Worm (Caenorhabditis elegans) whole organism, L2 larva: Measurements from ENCODE around the gene rpl-6.

Experiments used
- C34F6.9 ChIP-seq: fragments of 150-350 bp; optimal IDR thresholded peaks from 2 replicates; lab custom pipeline; 2014; ENCODE audit warnings: missing biosample characterization, missing genetic modification characterization
- R02D3.7 ChIP-seq: fragments of 150-350 bp; optimal IDR thresholded peaks from 2 replicates; lab custom pipeline; 2014; ENCODE audit warnings: missing biosample characterization, missing genetic modification characterization
- Y55F3AM.14 ChIP-seq: fragments of 200-800 bp; sonication (Bioruptor generic); optimal IDR thresholded peaks from 2 replicates; lab custom pipeline; 2018; ENCODE audit warnings: mild to moderate bottlenecking, missing genetic modification characterization, missing compliant biosample characterization
- ZK546.5 ChIP-seq: sonication (generic microtip); optimal IDR thresholded peaks from 2 replicates; lab custom pipeline; 2017; ENCODE audit warnings: missing biosample characterization, missing genetic modification characterization
- aly-2 ChIP-seq: fragments of 150-350 bp; optimal IDR thresholded peaks from 2 replicates; lab custom pipeline; 2014; ENCODE audit warnings: missing biosample characterization, missing genetic modification characterization
- ama-1 ChIP-seq: fragments of 150-350 bp; optimal IDR thresholded peaks from 2 replicates; lab custom pipeline; 2018; ENCODE audit warnings: inconsistent platforms
- blmp-1 ChIP-seq: sonication (generic microtip); optimal IDR thresholded peaks from 2 replicates; lab custom pipeline; 2017; ENCODE audit warnings: missing genetic modification characterization, mild to moderate bottlenecking, missing compliant biosample characterization, antibody characterized with exemption, moderate library complexity; ENCODE audit not compliant: insufficient read depth
- ceh-16 ChIP-seq: fragments of 150-350 bp; optimal IDR thresholded peaks from 2 replicates; lab custom pipeline; 2014; ENCODE audit warnings: missing biosample characterization, missing genetic modification characterization
- ceh-82 ChIP-seq: fragments of 150-350 bp; optimal IDR thresholded peaks from 2 replicates; lab custom pipeline; 2014; ENCODE audit warnings: missing biosample characterization, missing genetic modification characterization
- crh-2 ChIP-seq: sonication (generic microtip); optimal IDR thresholded peaks from 2 replicates; lab custom pipeline; 2017; ENCODE audit warnings: missing biosample characterization, missing genetic modification characterization
- dmd-4 ChIP-seq: sonication (generic microtip); optimal IDR thresholded peaks from 2 replicates; lab custom pipeline; 2017; ENCODE audit warnings: missing biosample characterization, missing genetic modification characterization
- egl-27 ChIP-seq: sonication (generic microtip); optimal IDR thresholded peaks from 3 replicates; lab custom pipeline; 2017; ENCODE audit warnings: missing biosample characterization, missing genetic modification reagents, missing genetic modification characterization
- elt-1 ChIP-seq: fragments of 150-350 bp; optimal IDR thresholded peaks from 2 replicates; lab custom pipeline; 2014; ENCODE audit warnings: missing biosample characterization, missing genetic modification characterization
- elt-3 ChIP-seq: sonication (generic microtip); optimal IDR thresholded peaks from 2 replicates; lab custom pipeline; 2017; ENCODE audit warnings: missing biosample characterization, missing genetic modification characterization
- fos-1 ChIP-seq: fragments of 150-350 bp; optimal IDR thresholded peaks from 2 replicates; lab custom pipeline; 2014; ENCODE audit warnings: missing biosample characterization, missing genetic modification characterization
- gmeb-1 ChIP-seq: fragments of 150-350 bp; optimal IDR thresholded peaks from 2 replicates; lab custom pipeline; 2014; ENCODE audit warnings: missing biosample characterization, missing genetic modification characterization
- lin-11 ChIP-seq: fragments of 150-350 bp; sonication (generic microtip); optimal IDR thresholded peaks from 2 replicates; lab custom pipeline; 2014; ENCODE audit warnings: missing biosample characterization, missing genetic modification characterization, inconsistent platforms, mixed read lengths
- lin-13 ChIP-seq: fragments of 150-350 bp; optimal IDR thresholded peaks from 2 replicates; lab custom pipeline; 2014; ENCODE audit warnings: missing biosample characterization, missing genetic modification reagents, missing genetic modification characterization
- lin-39 ChIP-seq: fragments of 150-350 bp; optimal IDR thresholded peaks from 2 replicates; lab custom pipeline; 2014; ENCODE audit warnings: missing biosample characterization, missing genetic modification reagents, missing genetic modification characterization
- lsy-2 ChIP-seq, 2 experiments: fragments of 150-350 bp in 1 of 2; sonication (generic microtip) in 1 of 2; optimal IDR thresholded peaks; 2 replicates each; lab custom pipeline; 2014 to 2017; ENCODE audit warnings: missing biosample characterization in 2 of 2, missing genetic modification characterization in 2 of 2
- mab-5 ChIP-seq: fragments of 150-350 bp; optimal IDR thresholded peaks from 2 replicates; lab custom pipeline; 2014; ENCODE audit warnings: missing biosample characterization, missing genetic modification characterization
- mbf-1 ChIP-seq: sonication (generic microtip); optimal IDR thresholded peaks from 2 replicates; lab custom pipeline; 2017; ENCODE audit warnings: missing biosample characterization, missing genetic modification characterization
- mdl-1 ChIP-seq, 2 experiments: fragments of 150-350 bp in 1 of 2; sonication (generic microtip) in 1 of 2; optimal IDR thresholded peaks; 2 replicates each; lab custom pipeline; 2017; ENCODE audit warnings: missing biosample characterization in 2 of 2, missing genetic modification characterization in 2 of 2
- nhr-10 ChIP-seq: sonication (generic microtip); optimal IDR thresholded peaks from 2 replicates; lab custom pipeline; 2017; ENCODE audit warnings: missing biosample characterization, missing genetic modification characterization
- nhr-11 ChIP-seq: fragments of 150-350 bp; optimal IDR thresholded peaks from 2 replicates; lab custom pipeline; 2014; ENCODE audit warnings: missing biosample characterization, missing genetic modification characterization
- nhr-12 ChIP-seq: fragments of 150-350 bp; optimal IDR thresholded peaks from 2 replicates; lab custom pipeline; 2014; ENCODE audit warnings: missing biosample characterization, missing genetic modification characterization
- nhr-129 ChIP-seq: fragments of 150-350 bp; optimal IDR thresholded peaks from 2 replicates; lab custom pipeline; 2014; ENCODE audit warnings: missing biosample characterization, missing genetic modification characterization
- nhr-21 ChIP-seq: fragments of 150-350 bp; optimal IDR thresholded peaks from 2 replicates; lab custom pipeline; 2014; ENCODE audit warnings: missing biosample characterization, missing genetic modification characterization
- nhr-23 ChIP-seq: fragments of 150-350 bp; optimal IDR thresholded peaks from 2 replicates; lab custom pipeline; 2014; ENCODE audit warnings: missing biosample characterization, missing genetic modification reagents, missing genetic modification characterization
- nhr-237 ChIP-seq: fragments of 150-350 bp; optimal IDR thresholded peaks from 2 replicates; lab custom pipeline; 2014; ENCODE audit warnings: missing biosample characterization, missing genetic modification characterization
- nhr-25 ChIP-seq: fragments of 150-350 bp; sonication (generic microtip); optimal IDR thresholded peaks from 3 replicates; lab custom pipeline; 2014; ENCODE audit warnings: missing biosample characterization, missing genetic modification characterization
- nhr-6 ChIP-seq: fragments of 150-350 bp; optimal IDR thresholded peaks from 2 replicates; lab custom pipeline; 2014; ENCODE audit warnings: missing biosample characterization, missing genetic modification characterization
- nhr-77 ChIP-seq: fragments of 150-350 bp; optimal IDR thresholded peaks from 2 replicates; lab custom pipeline; 2014; ENCODE audit warnings: missing biosample characterization, missing genetic modification characterization
- peb-1 ChIP-seq: fragments of 150-350 bp; optimal IDR thresholded peaks from 2 replicates; lab custom pipeline; 2014; ENCODE audit warnings: missing biosample characterization, missing genetic modification characterization
- sem-4 ChIP-seq: fragments of 150-350 bp; optimal IDR thresholded peaks from 2 replicates; lab custom pipeline; 2014; ENCODE audit warnings: missing biosample characterization, missing genetic modification reagents, missing genetic modification characterization
- skn-1 ChIP-seq: sonication (generic microtip); optimal IDR thresholded peaks from 2 replicates; lab custom pipeline; 2017; ENCODE audit warnings: missing biosample characterization, missing genetic modification characterization
- sma-3 ChIP-seq: sonication (generic microtip); optimal IDR thresholded peaks from 2 replicates; lab custom pipeline; 2016; ENCODE audit warnings: missing genetic modification reagents, missing genetic modification characterization, missing compliant biosample characterization
- sma-9 ChIP-seq, 2 experiments: fragments of 150-350 bp in 1 of 2; sonication (generic microtip) in 1 of 2; optimal IDR thresholded peaks; 2 replicates each; lab custom pipeline; 2014 to 2016; ENCODE audit warnings: missing genetic modification characterization in 2 of 2, mild to moderate bottlenecking in 1 of 2, missing biosample characterization in 1 of 2, missing compliant biosample characterization in 1 of 2, missing genetic modification reagents in 1 of 2, moderate library complexity in 1 of 2
- snpc-4 ChIP-seq: fragments of 150-350 bp; optimal IDR thresholded peaks from 2 replicates; lab custom pipeline; 2014; ENCODE audit warnings: missing biosample characterization, missing genetic modification characterization
- unc-39 ChIP-seq: fragments of 150-350 bp; optimal IDR thresholded peaks from 2 replicates; lab custom pipeline; 2014; ENCODE audit warnings: missing biosample characterization, missing genetic modification characterization
- unc-55 ChIP-seq: fragments of 150-350 bp; sonication (generic microtip); optimal IDR thresholded peaks from 3 replicates; lab custom pipeline; 2014; ENCODE audit warnings: missing biosample characterization, missing genetic modification reagents, missing genetic modification characterization
- unc-62 ChIP-seq: fragments of 150-350 bp; optimal IDR thresholded peaks from 2 replicates; lab custom pipeline; 2014; ENCODE audit warnings: missing biosample characterization, missing genetic modification reagents, missing genetic modification characterization
- zag-1 ChIP-seq: fragments of 150-350 bp; optimal IDR thresholded peaks from 2 replicates; lab custom pipeline; 2014; ENCODE audit warnings: missing biosample characterization, missing genetic modification characterization
- ztf-1 ChIP-seq: fragments of 200-800 bp; sonication (Bioruptor generic); conservative IDR thresholded peaks from 2 replicates; pipeline ENCODE4 v1.3.6; 2022; ENCODE audit warnings: missing genetic modification characterization, missing compliant biosample characterization
- ztf-11 ChIP-seq: sonication (generic microtip); optimal IDR thresholded peaks from 2 replicates; lab custom pipeline; 2017; ENCODE audit warnings: missing biosample characterization, missing genetic modification characterization
- ztf-4 ChIP-seq: fragments of 150-350 bp; optimal IDR thresholded peaks from 2 replicates; lab custom pipeline; 2014; ENCODE audit warnings: missing biosample characterization, missing genetic modification characterization

Gene rpl-6

DNA sequence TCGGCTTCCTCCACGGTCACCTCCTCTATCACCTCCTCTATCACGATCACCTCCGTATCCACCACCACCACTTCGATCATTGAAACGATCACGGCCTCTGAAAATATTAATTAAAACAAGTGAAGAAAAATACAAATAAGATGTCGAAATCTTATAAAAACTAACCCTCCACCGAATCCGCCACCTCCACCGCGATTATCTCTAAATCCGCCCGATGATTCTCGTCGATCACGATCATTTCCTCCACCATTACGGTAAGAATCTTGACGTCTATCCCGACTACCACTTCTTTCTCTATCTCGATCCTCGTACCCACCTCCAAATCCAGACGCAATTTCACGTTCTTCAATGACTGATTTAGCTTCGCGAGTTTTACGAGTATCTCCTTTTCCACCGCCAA, 49.0 kb upstream of the rpl-6 start:
- TF ChIP-seq aly-2 (no peak), unc-62 (GFP tag; lab: Kevin White, UChicago) (no peak), nhr-77 (tag; lab: Kevin White, UChicago) (no peak), nhr-10 (tag; lab: Kevin White, UChicago) (no peak), nhr-12 (tag; lab: Kevin White, UChicago) (no peak), skn-1 (no peak)

DNA sequence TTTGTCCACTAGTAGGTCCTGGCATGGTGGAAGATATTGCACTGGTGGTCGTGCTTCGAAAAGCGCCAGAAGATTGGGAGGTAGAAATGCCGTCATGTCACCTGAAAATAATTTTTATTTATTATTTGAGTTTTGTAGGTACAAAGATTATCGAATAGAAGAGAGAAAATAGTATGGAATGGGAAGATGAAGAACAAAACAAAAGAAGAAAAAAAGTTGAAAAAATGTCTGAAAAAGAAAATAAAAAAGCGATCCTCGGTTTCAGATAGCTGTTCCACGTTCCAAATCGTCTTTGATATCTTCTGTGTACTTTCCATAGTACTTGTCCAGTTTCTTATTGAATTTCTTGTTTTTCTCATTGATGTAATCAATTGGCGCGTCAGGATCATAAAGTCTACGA, 47.2 kb upstream of the rpl-6 start, which contains the start of gene rnp-7:
Gene rnp-7 (minus strand): TSS at position 101 of the 400 bp plus-strand sequence.
- TF ChIP-seq elt-3 (tag; lab: Kevin White, UChicago) (no peak), mab-5 (tag; lab: Kevin White, UChicago) (no peak), nhr-77 (tag; lab: Kevin White, UChicago) (no peak), zag-1 (tag; lab: Kevin White, UChicago) (no peak), nhr-237 (tag; lab: Kevin White, UChicago) (no peak), mdl-1 (tag; optimal IDR thresholded peaks at IDR 0.05; lab: Kevin White, UChicago) (no peak), nhr-11 (tag; lab: Kevin White, UChicago) (no peak), ztf-4 (no peak), gmeb-1 (tag; lab: Kevin White, UChicago) (no peak), lin-13 (GFP tag; lab: Kevin White, UChicago) (no peak), unc-39 (tag; lab: Kevin White, UChicago) (no peak), egl-27 (tag; lab: Kevin White, UChicago) (no peak), nhr-23 (no peak), nhr-25 (no peak), nhr-21 (tag; lab: Kevin White, UChicago) (no peak), C34F6.9 (tag; lab: Kevin White, UChicago) (no peak)

ce11 chrIII:7162065-7162762, 46.0 kb upstream of the rpl-6 start, which contains the start of the genes syf-2 and K04G7.1:
Gene syf-2 (minus strand): TSS chrIII:7162115.
Gene K04G7.1 (plus strand): TSS chrIII:7162712.
- no peak for TF ChIP-seq nhr-12 (tag; lab: Kevin White, UChicago)
- TF ChIP-seq nhr-77 (tag; lab: Kevin White, UChicago), result peak; percentile 32
- peak; percentile 3 for TF ChIP-seq lin-39
- TF ChIP-seq nhr-10 (tag; lab: Kevin White, UChicago), result no peak
- peak; percentile 82 for TF ChIP-seq fos-1
- TF ChIP-seq ztf-4, result peak; percentile 58
- peak; percentile 12 for TF ChIP-seq ZK546.5 (tag; lab: Kevin White, UChicago)
- peak; percentile 19 for TF ChIP-seq skn-1
- TF ChIP-seq sem-4 (tag; lab: Kevin White, UChicago), result peak; percentile 77
- TF ChIP-seq unc-62 (GFP tag; lab: Kevin White, UChicago), result no peak
- TF ChIP-seq gmeb-1 (tag; lab: Kevin White, UChicago), result peak; percentile 95
- peak; percentile 82 for TF ChIP-seq nhr-129 (tag; lab: Kevin White, UChicago)
- peak; percentile 89 for TF ChIP-seq nhr-25
- peak; percentile 19 for TF ChIP-seq R02D3.7
- TF ChIP-seq snpc-4 (tag; lab: Kevin White, UChicago), result peak; percentile 82
- peak in 1 of 2 experiments; percentile 67 for TF ChIP-seq mdl-1 (tag; optimal IDR thresholded peaks at IDR 0.05; lab: Kevin White, UChicago)
- TF ChIP-seq peb-1, result no peak
- no peak for TF ChIP-seq mbf-1
- TF ChIP-seq nhr-21 (tag; lab: Kevin White, UChicago), result peak; percentile 86
- peak; percentile 83 for TF ChIP-seq sma-9 (GFP tag; optimal IDR thresholded peaks at IDR 0.05; lab: Kevin White, UChicago)
- no peak for TF ChIP-seq sma-9 (tag; optimal IDR thresholded peaks at IDR 0.05; lab: Kevin White, UChicago)
- peak; percentile 94 for TF ChIP-seq crh-2 (tag; lab: Kevin White, UChicago)
- TF ChIP-seq mab-5 (tag; lab: Kevin White, UChicago), result peak; percentile 79
- TF ChIP-seq Y55F3AM.14 (GFP tag; lab: Kevin White, UChicago), result no peak
- TF ChIP-seq nhr-23, result no peak
- no peak for TF ChIP-seq dmd-4 (tag; lab: Kevin White, UChicago)
- peak; percentile 78 to 96 for TF ChIP-seq lsy-2 (tag; optimal IDR thresholded peaks at IDR 0.05; lab: Kevin White, UChicago)
- TF ChIP-seq lin-11 (tag; lab: Kevin White, UChicago), result peak; percentile 87
- no peak for TF ChIP-seq ama-1 (lab: Kevin White, UChicago)
- peak; percentile 92 for TF ChIP-seq egl-27 (tag; lab: Kevin White, UChicago)
- TF ChIP-seq nhr-237 (tag; lab: Kevin White, UChicago), result no peak
- peak; percentile 98 for TF ChIP-seq unc-55 (GFP tag; lab: Kevin White, UChicago)
- TF ChIP-seq nhr-6 (tag; lab: Kevin White, UChicago), result peak; percentile 69
- no peak for TF ChIP-seq nhr-11 (tag; lab: Kevin White, UChicago)
- TF ChIP-seq aly-2, result no peak
- TF ChIP-seq blmp-1, result peak; percentile 63
- TF ChIP-seq elt-1, result no peak
- no peak for TF ChIP-seq ztf-11
- no peak for TF ChIP-seq unc-39 (tag; lab: Kevin White, UChicago)
- peak; percentile 99 for TF ChIP-seq lin-13 (GFP tag; lab: Kevin White, UChicago)
- no peak for TF ChIP-seq ztf-1 (GFP tag; lab: Robert Waterston, UW)
- peak; percentile 86 for TF ChIP-seq sma-3 (GFP tag; lab: Kevin White, UChicago)
- TF ChIP-seq ceh-16 (tag; lab: Kevin White, UChicago), result peak; percentile 56
- no peak for TF ChIP-seq ceh-82 (tag; lab: Kevin White, UChicago)
